Worm (Caenorhabditis elegans) whole organism, L4/young adult: ENCODE results near the gene cdc-25.2.

Experiments
- W03F9.2 ChIP-seq: fragments of 150-350 bp; optimal IDR thresholded peaks from 2 replicates; lab custom pipeline; 2014; ENCODE audit warnings: missing biosample characterization, missing genetic modification characterization
- him-1 ChIP-seq: sonication (generic microtip); optimal IDR thresholded peaks from 2 replicates; lab custom pipeline; 2016; ENCODE audit warnings: missing genotype, missing genetic modification reagents, missing genetic modification characterization, missing compliant biosample characterization

DNA sequence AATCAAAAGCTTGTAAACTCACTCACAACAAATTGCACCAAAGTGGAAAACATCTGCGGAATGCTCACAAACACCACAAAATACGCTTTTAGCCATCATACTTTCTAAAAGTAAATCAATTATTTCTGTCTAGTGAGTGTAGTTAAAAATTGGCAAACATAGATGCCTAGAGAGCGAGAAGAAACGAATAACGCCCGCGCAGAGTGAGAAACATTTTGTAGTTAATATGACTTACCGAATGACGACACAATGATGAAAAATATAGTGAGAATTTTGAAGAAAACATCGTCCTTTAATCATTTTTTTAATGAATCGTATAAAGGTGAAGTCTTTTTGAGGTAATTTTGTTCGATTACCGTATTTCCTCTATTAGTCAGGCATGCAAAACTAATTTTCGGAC is 62.5 kb downstream of the cdc-25.2 start, which contains the start of gene nhr-238:
- no peak for TF ChIP-seq W03F9.2 (tag; lab: Kevin White, UChicago)
- TF ChIP-seq him-1 (tag; lab: Kevin White, UChicago) = no peak
